Worm (Caenorhabditis elegans) whole organism, late embryonic: ENCODE data around the gene oac-22.

Experiments used
- C08G9.2 ChIP-seq: sonication (generic microtip); optimal IDR thresholded peaks from 2 replicates; lab custom pipeline; 2016; ENCODE audit warnings: mild to moderate bottlenecking, missing genetic modification characterization, moderate library complexity, missing compliant biosample characterization
- K02D7.2 ChIP-seq: sonication (generic microtip); optimal IDR thresholded peaks from 2 replicates; lab custom pipeline; 2017; ENCODE audit warnings: mild to moderate bottlenecking, missing genetic modification characterization, missing compliant biosample characterization
- T23F11.4 ChIP-seq: fragments of 200-800 bp; sonication (Bioruptor generic); optimal IDR thresholded peaks from 2 replicates; lab custom pipeline; 2018; ENCODE audit warnings: mild to moderate bottlenecking, missing genetic modification characterization, missing compliant biosample characterization
- Y22D7AL.16 ChIP-seq: sonication (generic microtip); optimal IDR thresholded peaks from 2 replicates; lab custom pipeline; 2016; ENCODE audit warnings: missing genetic modification characterization, missing compliant biosample characterization
- ahr-1 ChIP-seq: sonication (generic microtip); optimal IDR thresholded peaks from 2 replicates; lab custom pipeline; 2016; ENCODE audit warnings: missing genetic modification characterization, missing compliant biosample characterization
- ama-1 ChIP-seq: fragments of 150-350 bp; optimal IDR thresholded peaks from 2 replicates; lab custom pipeline; 2014
- ceh-18 ChIP-seq: sonication (generic microtip); optimal IDR thresholded peaks from 2 replicates; lab custom pipeline; 2016; ENCODE audit warnings: missing genetic modification characterization, missing compliant biosample characterization
- ceh-19 ChIP-seq: fragments of 200-800 bp; sonication (Bioruptor generic); optimal IDR thresholded peaks from 2 replicates; lab custom pipeline; 2018; ENCODE audit warnings: mild to moderate bottlenecking, missing genetic modification characterization, missing compliant biosample characterization
- ceh-45 ChIP-seq: fragments of 200-800 bp; sonication (Bioruptor generic); IDR thresholded peaks from 2 replicates; pipeline ENCODE4 v1.3.6; 2022; ENCODE audit warnings: missing genetic modification reagents, missing genetic modification characterization, missing compliant biosample characterization
- ceh-6 ChIP-seq: fragments of 200-800 bp; sonication (Bioruptor generic); optimal IDR thresholded peaks from 2 replicates; lab custom pipeline; 2018; ENCODE audit warnings: mild to moderate bottlenecking, missing genetic modification characterization, missing compliant biosample characterization
- ceh-9 ChIP-seq: sonication (generic microtip); optimal IDR thresholded peaks from 2 replicates; lab custom pipeline; 2016; ENCODE audit warnings: mild to moderate bottlenecking, missing genetic modification characterization, inconsistent platforms, missing compliant biosample characterization
- che-1 ChIP-seq: sonication (generic microtip); optimal IDR thresholded peaks from 2 replicates; lab custom pipeline; 2016; ENCODE audit warnings: mild to moderate bottlenecking, missing genetic modification characterization, missing compliant biosample characterization
- dmd-4 ChIP-seq: sonication (generic microtip); optimal IDR thresholded peaks from 2 replicates; lab custom pipeline; 2016; ENCODE audit warnings: borderline replicate concordance, missing genetic modification characterization, missing compliant biosample characterization
- elt-2 ChIP-seq: sonication (generic microtip); optimal IDR thresholded peaks from 2 replicates; lab custom pipeline; 2016; ENCODE audit warnings: missing genetic modification reagents, missing genetic modification characterization, missing compliant biosample characterization
- ets-4 ChIP-seq: sonication (generic microtip); optimal IDR thresholded peaks from 2 replicates; lab custom pipeline; 2016; ENCODE audit warnings: missing genetic modification characterization, missing compliant biosample characterization
- hlh-15 ChIP-seq: sonication (generic microtip); optimal IDR thresholded peaks from 2 replicates; lab custom pipeline; 2016; ENCODE audit warnings: missing genetic modification characterization, missing compliant biosample characterization
- hlh-30 ChIP-seq: sonication (generic microtip); optimal IDR thresholded peaks from 2 replicates; lab custom pipeline; 2017; ENCODE audit warnings: antibody characterized with exemption, missing genetic modification characterization, missing compliant biosample characterization; ENCODE audit not compliant: insufficient read depth
- hlh-8 ChIP-seq: sonication (generic microtip); optimal IDR thresholded peaks from 2 replicates; lab custom pipeline; 2016; ENCODE audit warnings: missing genotype, missing genetic modification characterization, missing compliant biosample characterization
- mec-3 ChIP-seq: sonication (generic microtip); optimal IDR thresholded peaks from 2 replicates; lab custom pipeline; 2016; ENCODE audit warnings: borderline replicate concordance, missing genetic modification characterization, missing compliant biosample characterization
- nhr-11 ChIP-seq: fragments of 150-350 bp; optimal IDR thresholded peaks from 2 replicates; lab custom pipeline; 2014; ENCODE audit warnings: missing biosample characterization, missing genetic modification characterization
- npax-4 ChIP-seq: sonication (generic microtip); optimal IDR thresholded peaks from 2 replicates; lab custom pipeline; 2016; ENCODE audit warnings: missing genetic modification characterization, missing compliant biosample characterization
- pat-9 ChIP-seq: fragments of 200-800 bp; sonication (Bioruptor generic); optimal IDR thresholded peaks from 2 replicates; lab custom pipeline; 2018; ENCODE audit warnings: mild to moderate bottlenecking, missing genetic modification characterization, moderate library complexity, missing compliant biosample characterization
- pha-4 ChIP-seq: fragments of 150-350 bp; optimal IDR thresholded peaks from 2 replicates; lab custom pipeline; 2018; ENCODE audit warnings: missing biosample characterization, missing genetic modification reagents, missing genetic modification characterization
- pqm-1 ChIP-seq: sonication (generic microtip); optimal IDR thresholded peaks from 2 replicates; lab custom pipeline; 2016; ENCODE audit warnings: missing genetic modification characterization, missing compliant biosample characterization
- ref-2 ChIP-seq: sonication (generic microtip); optimal IDR thresholded peaks from 2 replicates; lab custom pipeline; 2016; ENCODE audit warnings: missing genetic modification characterization, missing compliant biosample characterization
- sdc-2 ChIP-seq: sonication (generic microtip); optimal IDR thresholded peaks from 2 replicates; lab custom pipeline; 2016; ENCODE audit warnings: missing genotype, missing genetic modification characterization, missing compliant biosample characterization
- sox-2 ChIP-seq: fragments of 200-800 bp; sonication (Bioruptor generic); IDR thresholded peaks from 2 replicates; pipeline ENCODE4 v1.3.6; 2022; ENCODE audit warnings: missing genetic modification reagents, missing genetic modification characterization, missing compliant biosample characterization
- syd-9 ChIP-seq: sonication (generic microtip); optimal IDR thresholded peaks from 2 replicates; lab custom pipeline; 2016; ENCODE audit warnings: mild to moderate bottlenecking, missing genetic modification characterization, moderate library complexity, missing compliant biosample characterization
- tbx-7 ChIP-seq: sonication (generic microtip); optimal IDR thresholded peaks from 2 replicates; lab custom pipeline; 2016; ENCODE audit warnings: missing genotype, missing genetic modification characterization, missing compliant biosample characterization
- unc-3 ChIP-seq, 2 experiments: fragments of 200-800 bp in 1 of 2; sonication (Bioruptor generic) in 1 of 2; sonication (generic microtip) in 1 of 2; conservative IDR thresholded peaks in 1 of 2; optimal IDR thresholded peaks in 1 of 2; 2 replicates each; pipeline versions ENCODE4 v1.3.6 to Lab custom; 2016 to 2022; ENCODE audit warnings: missing compliant biosample characterization in 2 of 2, missing genetic modification characterization in 2 of 2, missing genetic modification reagents in 1 of 2
- unc-55 ChIP-seq: sonication (generic microtip); optimal IDR thresholded peaks from 2 replicates; lab custom pipeline; 2017; ENCODE audit warnings: missing biosample characterization, missing genetic modification reagents, missing genetic modification characterization
- zip-5 ChIP-seq: sonication (generic microtip); optimal IDR thresholded peaks from 2 replicates; lab custom pipeline; 2016; ENCODE audit warnings: missing genetic modification characterization, missing compliant biosample characterization
- ztf-16 ChIP-seq: sonication (generic microtip); optimal IDR thresholded peaks from 2 replicates; lab custom pipeline; 2017; ENCODE audit warnings: missing genetic modification characterization, missing compliant biosample characterization

oac-22 gene

DNA sequence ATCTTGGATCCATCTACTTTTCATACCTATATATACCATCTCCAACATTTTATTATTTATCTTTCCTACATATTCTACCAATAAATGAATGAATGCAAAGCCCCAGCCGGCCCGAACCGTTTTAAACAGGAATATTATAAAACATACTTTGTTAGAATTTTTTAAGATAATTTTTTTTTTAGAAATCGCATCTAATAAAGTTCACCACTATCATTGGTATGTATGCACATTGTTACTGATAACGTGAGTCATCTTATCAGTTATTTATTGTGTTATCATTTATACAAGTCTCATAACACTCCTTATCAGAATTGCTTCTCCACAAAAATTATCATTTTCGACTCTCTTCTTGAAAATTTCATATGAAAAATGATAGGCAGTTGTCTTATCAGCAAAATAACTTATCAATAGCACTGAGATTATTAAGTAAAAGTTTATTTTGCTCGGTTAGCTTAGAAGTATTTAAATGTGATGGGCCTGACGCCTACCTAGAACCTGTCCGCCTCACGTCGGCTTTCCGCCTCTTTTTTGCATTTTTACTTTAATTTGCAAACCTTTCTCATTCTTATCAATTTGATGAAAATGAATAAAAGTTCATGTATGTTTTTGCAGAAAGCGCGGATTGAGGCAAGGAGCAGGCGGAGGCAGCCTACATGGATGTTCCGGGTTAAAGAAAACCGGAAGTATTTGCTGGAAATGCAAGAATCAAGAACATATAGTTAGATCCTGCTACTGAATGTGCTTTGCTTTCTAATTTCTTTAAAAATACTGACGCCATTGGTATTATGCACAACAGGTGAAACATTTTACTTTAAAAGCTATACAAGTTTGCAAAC lies 14.5 kb downstream of the oac-22 start, which contains the start of gene srz-62:
Gene srz-62 (plus strand): TSS at position 786 of the 836 bp plus-strand sequence.
- TF ChIP-seq pqm-1 (tag; lab: Kevin White, UChicago) (peak; percentile 82), ceh-6 (GFP tag; lab: Kevin White, UChicago) (no peak), zip-5 (peak; percentile 20), ztf-16 (tag; lab: Kevin White, UChicago) (no peak), ceh-19 (no peak), ets-4 (tag; lab: Kevin White, UChicago) (no peak), elt-2 (tag; lab: Kevin White, UChicago) (peak; percentile 100), nhr-11 (no peak)
- TF ChIP-seq, all 69 proteins: peak for 3

DNA sequence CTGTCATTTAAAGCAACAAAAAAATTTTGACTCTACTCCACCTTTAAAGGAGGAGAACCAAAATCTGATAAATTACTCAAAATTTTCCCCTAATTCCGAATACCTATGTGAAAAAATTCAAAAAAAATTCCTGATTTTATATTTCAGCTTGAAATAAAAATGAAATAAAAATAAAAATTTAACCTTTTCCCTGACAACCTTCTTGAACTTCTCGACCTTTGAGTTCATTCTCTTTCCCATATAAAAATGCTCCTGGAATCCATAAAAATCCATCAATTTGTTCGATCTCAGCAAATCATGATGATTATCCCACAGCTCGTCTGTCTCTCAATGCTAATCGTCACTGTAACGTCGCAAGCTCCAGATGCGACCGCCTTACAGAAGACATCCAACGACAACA lies 17.5 kb downstream of the oac-22 start, which contains the start of gene F56D6.6:
Gene F56D6.6 (plus strand): TSS at position 301 of the 400 bp plus-strand sequence.
- TF ChIP-seq pqm-1 (tag; lab: Kevin White, UChicago) (no peak), hlh-30 (tag; lab: Kevin White, UChicago) (no peak), mec-3 (tag; lab: Kevin White, UChicago) (no peak), ceh-18 (tag; lab: Kevin White, UChicago) (no peak), ceh-19 (no peak), unc-3 (GFP tag; conservative IDR thresholded peaks at IDR 0.05; lab: Robert Waterston, UW) (no peak), unc-3 (tag; optimal IDR thresholded peaks at IDR 0.05; lab: Kevin White, UChicago) (no peak), C08G9.2 (tag; lab: Kevin White, UChicago) (no peak), dmd-4 (tag; lab: Kevin White, UChicago) (no peak)

DNA sequence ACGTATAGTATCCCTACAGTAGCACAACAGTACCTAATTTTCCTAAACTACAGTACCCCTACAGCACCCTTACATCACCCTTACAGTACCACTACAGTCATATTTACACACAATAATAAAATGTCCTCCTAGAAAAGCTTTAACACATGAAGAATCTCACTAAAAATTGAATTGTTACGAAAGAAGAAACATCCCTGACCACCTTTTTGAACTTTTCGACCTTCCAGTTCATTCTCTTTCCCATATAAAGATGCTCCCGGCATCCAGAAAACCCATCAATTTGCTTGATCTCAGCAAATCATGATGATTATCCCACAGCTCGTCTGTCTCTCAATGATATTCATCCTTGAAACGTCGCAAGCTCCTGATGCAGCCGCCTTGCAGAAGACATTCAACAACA lies 19.2 kb downstream of the oac-22 start, which contains the start of gene F56D6.21:
Gene F56D6.21 (plus strand): TSS at position 301 of the 400 bp plus-strand sequence.
- TF ChIP-seq unc-3 (GFP tag; conservative IDR thresholded peaks at IDR 0.05; lab: Robert Waterston, UW) (no peak), unc-3 (tag; optimal IDR thresholded peaks at IDR 0.05; lab: Kevin White, UChicago) (no peak), ceh-9 (tag; lab: Kevin White, UChicago) (no peak), sdc-2 (tag; lab: Kevin White, UChicago) (no peak), Y22D7AL.16 (tag; lab: Kevin White, UChicago) (no peak), ceh-45 (GFP tag; lab: Robert Waterston, UW) (no peak), tbx-7 (no peak), pqm-1 (tag; lab: Kevin White, UChicago) (no peak), hlh-8 (tag; lab: Kevin White, UChicago) (no peak), ref-2 (tag; lab: Kevin White, UChicago) (no peak), che-1 (tag; lab: Kevin White, UChicago) (no peak), ahr-1 (tag; lab: Kevin White, UChicago) (no peak), syd-9 (tag; lab: Kevin White, UChicago) (no peak), npax-4 (tag; lab: Kevin White, UChicago) (no peak), ama-1 (lab: Kevin White, UChicago) (no peak), C08G9.2 (tag; lab: Kevin White, UChicago) (no peak)
- TF ChIP-seq, all 69 proteins: peak for 0

DNA sequence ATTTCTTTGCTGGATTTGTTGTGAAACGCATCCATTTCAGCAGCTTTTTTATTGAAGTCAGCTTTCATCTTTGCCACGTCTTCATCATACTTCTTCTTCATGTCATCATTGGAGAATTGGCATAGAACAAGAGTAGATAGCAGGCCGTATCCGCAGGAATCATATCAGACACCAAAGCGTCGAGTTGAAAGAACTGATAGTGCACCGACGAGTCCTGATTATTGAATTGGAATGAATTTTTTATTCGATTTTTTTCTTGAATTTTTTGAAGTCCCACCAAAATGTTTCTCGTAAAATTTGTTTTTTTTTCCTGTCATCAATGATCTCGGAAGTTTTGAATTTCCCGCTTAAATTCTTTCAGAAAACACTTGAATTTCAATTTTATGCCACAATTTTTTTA lies 20.9 kb downstream of the oac-22 start, which contains the start of gene F56D6.11:
Gene F56D6.11 (minus strand): TSS at position 101 of the 400 bp plus-strand sequence.
- TF ChIP-seq Y22D7AL.16 (tag; lab: Kevin White, UChicago) (no peak), che-1 (tag; lab: Kevin White, UChicago) (no peak), pha-4 (tag; lab: Kevin White, UChicago) (no peak), sox-2 (GFP tag; lab: Robert Waterston, UW) (no peak), K02D7.2 (tag; lab: Kevin White, UChicago) (no peak), ceh-19 (no peak), T23F11.4 (GFP tag; lab: Kevin White, UChicago) (no peak), hlh-15 (tag; lab: Kevin White, UChicago) (no peak), mec-3 (tag; lab: Kevin White, UChicago) (no peak), tbx-7 (no peak), pat-9 (tag; lab: Kevin White, UChicago) (no peak), pqm-1 (tag; lab: Kevin White, UChicago) (no peak), ref-2 (tag; lab: Kevin White, UChicago) (no peak), ets-4 (tag; lab: Kevin White, UChicago) (no peak), unc-55 (GFP tag; lab: Kevin White, UChicago) (no peak), ceh-18 (tag; lab: Kevin White, UChicago) (no peak)
